Worm (Caenorhabditis elegans): ENCODE data around the gene W05H5.1.

DNA sequence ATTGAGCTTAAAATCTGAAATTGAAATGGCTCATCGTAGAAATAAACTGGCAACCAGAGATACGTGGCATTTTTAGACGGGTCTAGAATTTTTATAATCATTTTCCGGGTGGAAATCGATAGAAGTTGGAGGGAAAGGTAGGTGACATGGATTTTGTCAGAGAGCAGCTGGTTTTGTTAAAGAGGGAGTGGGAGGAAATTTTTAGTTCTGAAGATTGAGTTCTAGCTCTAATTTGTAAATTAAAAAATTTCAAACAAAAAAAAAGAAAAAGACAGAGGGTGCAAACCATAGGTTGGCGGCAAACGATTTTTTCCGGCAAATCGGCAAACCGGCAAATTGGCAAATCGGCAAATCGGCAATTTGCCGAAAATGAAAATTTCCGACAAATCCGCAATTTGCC is 12.1 kb upstream of the W05H5.1 start, which contains the start of gene sre-32:
- TF ChIP-seq klf-2 (GFP tag; conservative IDR thresholded peaks at IDR 0.05) (no peak), flt-1 (GFP tag; IDR thresholded peaks at IDR 0.05) (no peak), med-1 (GFP tag; optimal IDR thresholded peaks at IDR 0.05; ENCODE audit: insufficient read depth) (no peak), tab-1 (GFP tag; IDR thresholded peaks at IDR 0.05) (0 out of 2 replicates have a peak, but pooled peaks have one; percentile 42)

Measured in whole organism, midembryonic.